Worm (Caenorhabditis elegans) whole organism, mixed stage, embryonic: ENCODE measurements around the gene acs-7.

Experiments
- M03D4.4 ChIP-seq: sonication (generic microtip); optimal IDR thresholded peaks from 2 replicates; lab custom pipeline; 2017; ENCODE audit warnings: mild to moderate bottlenecking, missing genetic modification characterization, missing compliant biosample characterization
- bed-3 ChIP-seq: fragments of 200-800 bp; sonication (Bioruptor generic); optimal IDR thresholded peaks from 3 replicates; lab custom pipeline; 2018; ENCODE audit warnings: mild to moderate bottlenecking, missing genetic modification characterization, moderate library complexity, missing compliant biosample characterization
- blmp-1 ChIP-seq: fragments of 150-350 bp; optimal IDR thresholded peaks from 2 replicates; lab custom pipeline; 2014; ENCODE audit warnings: missing biosample characterization, missing genetic modification characterization
- ceh-39 ChIP-seq: fragments of 150-350 bp; optimal IDR thresholded peaks from 2 replicates; lab custom pipeline; 2014; ENCODE audit warnings: missing biosample characterization, missing genetic modification characterization
- ceh-43 ChIP-seq: fragments of 200-800 bp; sonication (Bioruptor generic); optimal IDR thresholded peaks from 2 replicates; lab custom pipeline; 2018; ENCODE audit warnings: mild to moderate bottlenecking, missing genetic modification characterization, moderate library complexity, missing compliant biosample characterization
- ceh-83 ChIP-seq: fragments of 200-800 bp; sonication (Bioruptor generic); optimal IDR thresholded peaks from 2 replicates; lab custom pipeline; 2018; ENCODE audit warnings: mild to moderate bottlenecking, missing genetic modification characterization, missing compliant biosample characterization
- ces-1 ChIP-seq: fragments of 150-350 bp; optimal IDR thresholded peaks from 2 replicates; lab custom pipeline; 2014; ENCODE audit warnings: missing biosample characterization, missing genetic modification reagents, missing genetic modification characterization
- cnd-1 ChIP-seq: fragments of 200-800 bp; sonication (Bioruptor generic); optimal IDR thresholded peaks from 2 replicates; lab custom pipeline; 2018; ENCODE audit warnings: mild to moderate bottlenecking, missing genetic modification characterization, missing compliant biosample characterization
- drap-1 ChIP-seq: fragments of 200-800 bp; sonication (Bioruptor generic); optimal IDR thresholded peaks from 3 replicates; lab custom pipeline; 2018; ENCODE audit warnings: mild to moderate bottlenecking, missing genetic modification characterization, missing compliant biosample characterization
- elt-1 ChIP-seq: sonication (generic microtip); optimal IDR thresholded peaks from 2 replicates; lab custom pipeline; 2017; ENCODE audit warnings: missing genetic modification characterization, mild to moderate bottlenecking, missing compliant biosample characterization, antibody characterized with exemption, moderate library complexity, borderline replicate concordance; ENCODE audit not compliant: insufficient read depth
- flh-1 ChIP-seq: fragments of 200-800 bp; sonication (Bioruptor generic); optimal IDR thresholded peaks from 2 replicates; lab custom pipeline; 2018; ENCODE audit warnings: mild to moderate bottlenecking, missing genetic modification characterization, moderate library complexity, missing compliant biosample characterization
- ham-2 ChIP-seq: fragments of 200-800 bp; sonication (Bioruptor generic); optimal IDR thresholded peaks from 2 replicates; lab custom pipeline; 2018; ENCODE audit warnings: mild to moderate bottlenecking, missing genetic modification characterization, missing compliant biosample characterization
- hlh-1 ChIP-seq: fragments of 150-350 bp; optimal IDR thresholded peaks from 2 replicates; lab custom pipeline; 2014; ENCODE audit warnings: missing biosample characterization, missing genetic modification reagents, missing genetic modification characterization
- lin-13 ChIP-seq: fragments of 150-350 bp; optimal IDR thresholded peaks from 2 replicates; lab custom pipeline; 2014; ENCODE audit warnings: missing biosample characterization, missing genetic modification characterization
- lin-32 ChIP-seq: fragments of 200-800 bp; sonication (Bioruptor generic); optimal IDR thresholded peaks from 2 replicates; lab custom pipeline; 2018; ENCODE audit warnings: mild to moderate bottlenecking, missing genetic modification characterization, missing compliant biosample characterization
- lsy-2 ChIP-seq: fragments of 150-350 bp; optimal IDR thresholded peaks from 2 replicates; lab custom pipeline; 2014; ENCODE audit warnings: missing biosample characterization, missing genetic modification characterization
- mab-5 ChIP-seq: fragments of 150-350 bp; optimal IDR thresholded peaks from 2 replicates; lab custom pipeline; 2014; ENCODE audit warnings: missing biosample characterization, missing genetic modification characterization
- mep-1 ChIP-seq: fragments of 150-350 bp; optimal IDR thresholded peaks from 2 replicates; lab custom pipeline; 2017; ENCODE audit warnings: missing biosample characterization, missing genetic modification reagents, missing genetic modification characterization, inconsistent platforms
- mls-2 ChIP-seq: sonication (generic microtip); optimal IDR thresholded peaks from 2 replicates; lab custom pipeline; 2016; ENCODE audit warnings: mild to moderate bottlenecking, missing genetic modification characterization, moderate library complexity, missing compliant biosample characterization
- nhr-12 ChIP-seq: fragments of 150-350 bp; optimal IDR thresholded peaks from 2 replicates; lab custom pipeline; 2014; ENCODE audit warnings: missing biosample characterization, missing genetic modification characterization
- nhr-2 ChIP-seq: fragments of 150-350 bp; optimal IDR thresholded peaks from 2 replicates; lab custom pipeline; 2014; ENCODE audit warnings: missing biosample characterization, missing genetic modification characterization
- nhr-237 ChIP-seq: fragments of 150-350 bp; optimal IDR thresholded peaks from 2 replicates; lab custom pipeline; 2014; ENCODE audit warnings: missing biosample characterization, missing genetic modification characterization
- nhr-76 ChIP-seq: sonication (generic microtip); optimal IDR thresholded peaks from 2 replicates; lab custom pipeline; 2017; ENCODE audit warnings: missing biosample characterization, missing genetic modification characterization
- pha-4 ChIP-seq: fragments of 150-350 bp; optimal IDR thresholded peaks from 2 replicates; lab custom pipeline; 2018; ENCODE audit warnings: missing biosample characterization, missing genetic modification reagents, missing genetic modification characterization
- sem-2 ChIP-seq: fragments of 200-800 bp; sonication (Bioruptor generic); optimal IDR thresholded peaks from 2 replicates; lab custom pipeline; 2018; ENCODE audit warnings: mild to moderate bottlenecking, missing genetic modification characterization, missing compliant biosample characterization
- sptf-1 ChIP-seq: sonication (generic microtip); optimal IDR thresholded peaks from 2 replicates; lab custom pipeline; 2017; ENCODE audit warnings: mild to moderate bottlenecking, missing genetic modification characterization, moderate library complexity, missing compliant biosample characterization
- tbx-8 ChIP-seq: fragments of 200-800 bp; sonication (Bioruptor generic); optimal IDR thresholded peaks from 2 replicates; lab custom pipeline; 2018; ENCODE audit warnings: mild to moderate bottlenecking, missing genetic modification characterization, moderate library complexity, missing compliant biosample characterization
- unc-120 ChIP-seq: sonication (generic microtip); optimal IDR thresholded peaks from 2 replicates; lab custom pipeline; 2017; ENCODE audit warnings: missing genetic modification characterization, missing compliant biosample characterization; ENCODE audit not compliant: poor library complexity, severe bottlenecking
- unc-39 ChIP-seq: fragments of 150-350 bp; optimal IDR thresholded peaks from 2 replicates; lab custom pipeline; 2014; ENCODE audit warnings: missing biosample characterization, missing genetic modification characterization
- unc-62 ChIP-seq: fragments of 150-350 bp; optimal IDR thresholded peaks from 2 replicates; lab custom pipeline; 2014; ENCODE audit warnings: missing biosample characterization, missing genetic modification reagents, missing genetic modification characterization
- zip-8 ChIP-seq: fragments of 150-350 bp; optimal IDR thresholded peaks from 2 replicates; lab custom pipeline; 2014; ENCODE audit warnings: missing biosample characterization, missing genetic modification characterization
- ztf-11 ChIP-seq: fragments of 150-350 bp; optimal IDR thresholded peaks from 2 replicates; lab custom pipeline; 2014; ENCODE audit warnings: missing biosample characterization, missing genetic modification characterization

The acs-7 gene

DNA sequence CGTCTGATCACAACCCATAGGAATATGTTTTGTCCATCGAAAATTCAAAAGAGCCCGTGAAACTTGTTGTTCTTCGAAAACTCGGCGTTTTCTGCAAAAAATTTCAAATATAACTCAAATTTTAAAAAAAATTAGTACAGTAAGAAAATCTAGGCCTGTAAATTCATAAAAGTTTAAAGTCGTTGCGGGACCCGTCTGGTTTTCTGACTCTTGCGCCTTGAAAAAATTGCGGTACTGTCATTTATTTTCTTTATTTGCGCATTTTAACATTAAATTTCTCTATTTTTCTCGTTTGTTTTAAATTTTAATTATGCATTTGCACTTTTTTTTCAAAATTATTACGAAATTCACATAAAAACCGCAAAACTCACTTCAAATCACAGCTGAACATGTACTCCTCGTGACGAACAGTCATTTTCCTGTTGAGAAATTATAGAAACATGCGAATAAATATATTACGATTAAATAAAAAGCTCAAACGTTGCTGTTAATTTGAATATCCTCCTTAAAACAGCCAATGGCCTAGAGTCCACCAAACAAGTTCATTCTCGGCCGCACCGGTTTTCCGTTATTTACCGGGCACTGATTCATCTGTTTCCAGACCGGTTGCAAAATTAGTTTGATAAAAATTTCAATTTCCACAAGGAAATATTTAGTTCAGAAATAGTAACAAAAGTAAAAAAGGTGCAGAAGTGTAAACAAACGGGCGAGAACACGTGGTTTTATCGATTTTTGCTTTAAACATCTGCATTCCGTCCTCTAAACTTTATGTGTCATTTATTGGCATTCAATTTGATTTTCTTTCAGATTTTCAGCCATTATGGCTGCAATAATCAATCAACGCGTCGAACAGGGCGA, 27.5 kb downstream of the acs-7 start, which contains the start of the genes csa-1 and wdfy-2:
TSS of gene csa-1 (minus strand) at position 669 of the 858 bp plus-strand sequence.
TSS of gene wdfy-2 (plus strand) at position 808 of the 858 bp plus-strand sequence.
- TF ChIP-seq M03D4.4 (no peak), blmp-1 (tag; lab: Kevin White, UChicago) (no peak), lsy-2 (no peak), ceh-43 (no peak), nhr-12 (tag; lab: Kevin White, UChicago) (no peak), mab-5 (no peak), cnd-1 (tag; lab: Kevin White, UChicago) (no peak), sem-2 (GFP tag; lab: Kevin White, UChicago) (no peak), sptf-1 (tag; lab: Kevin White, UChicago) (no peak), mep-1 (tag; lab: Kevin White, UChicago) (no peak)
- TF ChIP-seq, all 35 proteins: peak for 0

DNA sequence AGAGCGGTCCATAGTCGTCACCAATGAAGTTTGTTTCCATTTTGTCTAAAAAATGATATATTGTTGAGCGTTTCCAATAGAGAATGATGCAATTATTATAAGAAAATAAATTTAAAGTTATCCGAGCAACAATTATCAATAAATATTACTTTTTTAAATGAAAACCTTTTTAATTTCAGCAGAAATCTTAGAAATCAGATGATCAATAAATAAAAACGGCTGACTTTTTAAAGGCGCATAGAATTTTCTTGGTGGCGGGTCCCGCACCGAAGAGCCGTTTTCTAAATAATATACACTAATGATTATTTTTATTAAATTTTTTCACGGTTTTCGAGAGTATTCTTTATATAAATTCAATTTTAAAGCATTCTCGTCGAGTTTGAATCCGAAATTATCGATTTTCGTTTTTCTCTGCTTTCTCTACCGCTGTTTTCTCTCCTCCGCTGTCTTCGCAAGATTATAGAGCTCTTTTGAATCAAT, 31.1 kb downstream of the acs-7 start, which contains the start of gene rab-39:
TSS of gene rab-39 (minus strand) at position 51 of the 480 bp plus-strand sequence.
- peak; percentile 12 for TF ChIP-seq lsy-2
- peak; percentile 36 for TF ChIP-seq mep-1 (tag; lab: Kevin White, UChicago)
- no peak for TF ChIP-seq lin-13
- TF ChIP-seq ces-1 (GFP tag; lab: Kevin White, UChicago), result peak; percentile 74

DNA sequence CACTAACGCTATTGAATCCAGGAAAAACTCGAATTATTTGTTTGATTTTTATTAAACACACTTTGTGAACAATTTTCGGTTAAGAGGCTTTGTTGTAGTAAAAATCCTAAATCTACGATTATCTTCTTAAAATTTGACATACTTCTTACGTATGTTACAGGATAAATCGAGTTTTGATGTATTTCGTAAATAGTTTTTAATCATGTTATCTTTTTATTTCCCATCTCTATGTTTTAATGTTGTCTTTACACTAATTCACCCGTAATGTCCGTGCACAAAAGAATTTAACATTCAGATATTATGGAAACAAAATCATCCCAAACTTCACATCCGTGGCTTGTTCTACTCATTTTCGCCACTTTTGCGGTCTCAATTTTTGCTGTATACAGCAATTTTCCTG, 31.8 kb downstream of the acs-7 start, which contains the start of gene egli-1:
TSS of gene egli-1 (plus strand) at position 301 of the 400 bp plus-strand sequence.
- TF ChIP-seq ceh-39 (tag; lab: Kevin White, UChicago) (no peak), flh-1 (GFP tag; lab: Kevin White, UChicago) (no peak), sptf-1 (tag; lab: Kevin White, UChicago) (no peak), cnd-1 (tag; lab: Kevin White, UChicago) (no peak), nhr-76 (tag; lab: Kevin White, UChicago) (no peak), nhr-237 (tag; lab: Kevin White, UChicago) (no peak), elt-1 (no peak), pha-4 (tag; lab: Kevin White, UChicago) (no peak), hlh-1 (tag; lab: Kevin White, UChicago) (no peak), ztf-11 (tag; lab: Kevin White, UChicago) (no peak), lin-32 (GFP tag; lab: Kevin White, UChicago) (no peak), unc-39 (tag; lab: Kevin White, UChicago) (no peak)

DNA sequence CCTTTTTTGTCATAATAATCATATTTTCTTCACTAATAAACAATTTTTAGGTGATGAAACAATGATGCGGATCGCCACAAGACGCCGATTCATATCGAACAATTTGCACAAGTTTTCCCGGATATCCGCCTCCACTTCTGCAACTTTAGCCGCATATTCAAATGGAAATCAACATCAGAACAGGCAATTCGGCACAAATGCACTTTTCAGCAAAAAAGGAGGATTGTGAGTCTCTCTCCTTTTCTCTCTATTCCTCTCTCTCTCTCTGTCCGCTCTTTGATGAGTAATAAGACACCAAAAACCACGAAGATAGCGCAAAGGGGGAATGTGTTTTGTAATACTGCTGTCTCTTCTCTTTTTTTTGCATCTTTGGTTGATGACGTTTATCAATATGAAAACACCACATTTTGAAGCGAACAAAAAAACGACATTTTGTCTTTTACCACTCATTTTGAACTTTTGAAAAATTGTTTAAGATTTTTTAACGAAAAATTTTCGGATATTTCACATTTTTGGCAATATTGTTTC, 33.1 kb downstream of the acs-7 start, which contains the start of gene eat-3:
TSS of gene eat-3 (plus strand) at position 51 of the 528 bp plus-strand sequence.
- TF ChIP-seq ces-1 (GFP tag; lab: Kevin White, UChicago), result peak; percentile 12
- TF ChIP-seq unc-120 (tag; lab: Kevin White, UChicago), result peak; percentile 43
- peak; percentile 19 for TF ChIP-seq unc-62 (GFP tag; lab: Kevin White, UChicago)
- TF ChIP-seq lsy-2, result no peak

DNA sequence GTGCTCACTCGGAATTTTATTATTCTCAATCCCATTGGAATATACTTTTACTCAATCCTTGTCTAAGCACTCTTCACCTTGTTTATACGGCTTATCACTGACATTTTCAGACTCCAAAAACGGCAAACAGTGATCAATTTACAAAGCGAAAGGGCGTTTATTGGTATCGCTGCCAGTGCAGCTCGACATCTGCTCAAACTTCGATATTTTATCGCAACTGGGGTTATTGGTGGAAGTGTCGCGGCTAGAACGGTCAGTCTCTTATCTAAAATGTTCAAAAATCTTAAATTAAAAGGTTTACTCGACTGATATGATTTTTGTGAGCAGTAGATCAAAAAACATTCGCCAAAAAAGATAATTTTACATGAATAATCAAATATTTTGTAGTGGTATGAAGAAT, 33.7 kb downstream of the acs-7 start:
- TF ChIP-seq drap-1 (GFP tag; lab: Kevin White, UChicago) (no peak), mls-2 (no peak), ceh-83 (no peak), unc-62 (GFP tag; lab: Kevin White, UChicago) (no peak), cnd-1 (tag; lab: Kevin White, UChicago) (no peak), zip-8 (tag; lab: Kevin White, UChicago) (no peak)
- TF ChIP-seq, all 35 proteins: peak for 0

DNA sequence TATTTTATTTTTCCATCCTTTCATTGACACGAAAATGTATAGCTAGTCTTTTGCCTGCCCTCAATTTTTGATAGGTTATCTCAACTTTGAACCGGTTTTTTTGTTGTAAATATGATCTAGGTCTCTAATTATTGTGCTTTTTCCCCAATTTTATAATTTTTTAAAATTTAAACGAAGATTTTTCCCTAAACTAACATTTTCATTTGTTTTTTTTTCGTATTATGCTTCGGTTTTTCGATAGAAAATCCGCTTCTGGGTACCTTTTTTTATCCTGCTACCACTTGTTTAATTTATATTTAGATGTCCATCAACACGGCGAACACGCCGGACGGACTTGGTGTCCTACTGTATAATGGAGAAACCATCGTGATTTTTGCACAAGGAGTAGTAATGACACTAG, 37.7 kb downstream of the acs-7 start, which contains the start of gene wbp-2:
TSS of gene wbp-2 (plus strand) at position 301 of the 400 bp plus-strand sequence.
- TF ChIP-seq tbx-8 (GFP tag; lab: Kevin White, UChicago) (no peak), nhr-2 (tag; lab: Kevin White, UChicago) (no peak), ham-2 (no peak), ceh-43 (no peak), elt-1 (no peak), hlh-1 (tag; lab: Kevin White, UChicago) (no peak), lin-32 (GFP tag; lab: Kevin White, UChicago) (no peak), bed-3 (no peak), mls-2 (no peak), sptf-1 (tag; lab: Kevin White, UChicago) (no peak)
- TF ChIP-seq, all 35 proteins: peak for 0
